Fruit fly (Drosophila melanogaster): ENCODE measurements around the gene dmt.

The dmt gene

dm6 chr3R:9710228-9710627 lies 714 bp upstream of the dmt start:
- TF ChIP-seq tj (GFP tag; optimal IDR thresholded peaks at IDR 0.05) (no peak), CG12768 (GFP tag; optimal IDR thresholded peaks at IDR 0.05) (no peak), ovo (GFP tag; optimal IDR thresholded peaks at IDR 0.05) (no peak), CG11617 (GFP tag; optimal IDR thresholded peaks at IDR 0.05) (peak; percentile 15), CG7101 (tag; optimal IDR thresholded peaks at IDR 0.05) (no peak), Mnt (GFP tag; optimal IDR thresholded peaks at IDR 0.05) (peak; percentile 62), CG14711 (tag; optimal IDR thresholded peaks at IDR 0.05) (no peak)

dm6 chr3R:9725121-9725956 lies 14.4 kb downstream of the dmt start, which contains the start of gene hyd:
Gene hyd, minus strand, starts transcription at chr3R:9725615.
- TF ChIP-seq tj (GFP tag; optimal IDR thresholded peaks at IDR 0.05) (peak; percentile 4), CG11617 (GFP tag; optimal IDR thresholded peaks at IDR 0.05) (no peak), cic (GFP tag; optimal IDR thresholded peaks at IDR 0.05) (peak; percentile 8), CG7101 (tag; optimal IDR thresholded peaks at IDR 0.05) (no peak), ovo (GFP tag; optimal IDR thresholded peaks at IDR 0.05) (peak; percentile 9), CG12768 (GFP tag; optimal IDR thresholded peaks at IDR 0.05) (peak; percentile 27), Hr96 (GFP tag; optimal IDR thresholded peaks at IDR 0.05) (no peak), CG5204 (GFP tag; optimal IDR thresholded peaks at IDR 0.05) (no peak), CG14711 (tag; optimal IDR thresholded peaks at IDR 0.05) (no peak), Mnt (GFP tag; optimal IDR thresholded peaks at IDR 0.05) (peak; percentile 71), bab1 (GFP tag; optimal IDR thresholded peaks at IDR 0.05) (peak; percentile 38)

- TF ChIP-seq bab1 (GFP tag; optimal IDR thresholded peaks at IDR 0.05), result no peak
- TF ChIP-seq kay (GFP tag; ENCODE audit: borderline replicate concordance), result peak; percentile 29
Observed at dm6 chr3R:9730784-9731183, 19.8 kb downstream of the dmt start, which contains the start of gene FoxP. Gene FoxP, minus strand, starts transcription at chr3R:9730872.

- no peak for TF ChIP-seq Hr96 (GFP tag; optimal IDR thresholded peaks at IDR 0.05)
Observed at dm6 chr3R:9733150-9733549, 22.2 kb downstream of the dmt start, which contains the start of gene alphaTub85E. Gene alphaTub85E, minus strand, starts transcription at chr3R:9733250.

dm6 chr3R:9735151-9735550 lies 24.2 kb downstream of the dmt start:
- TF ChIP-seq CG11617 (GFP tag; optimal IDR thresholded peaks at IDR 0.05), result no peak
- TF ChIP-seq cnc (optimal IDR thresholded peaks at IDR 0.05), result no peak
- TF ChIP-seq Clk (GFP tag; optimal IDR thresholded peaks at IDR 0.05), result no peak
- no peak for TF ChIP-seq toe (GFP tag; optimal IDR thresholded peaks at IDR 0.05)
- no peak for TF ChIP-seq kay (GFP tag; ENCODE audit: borderline replicate concordance)
- TF ChIP-seq CG1620 (GFP tag; optimal IDR thresholded peaks at IDR 0.05), result no peak
- no peak for TF ChIP-seq ovo (GFP tag; optimal IDR thresholded peaks at IDR 0.05)
- TF ChIP-seq Mnt (GFP tag; optimal IDR thresholded peaks at IDR 0.05), result no peak
- no peak for TF ChIP-seq Crg-1 (GFP tag; optimal IDR thresholded peaks at IDR 0.05)
- no peak for TF ChIP-seq CG33017 (tag; optimal IDR thresholded peaks at IDR 0.05)
- TF ChIP-seq pad (GFP tag; optimal IDR thresholded peaks at IDR 0.05), result no peak
- no peak for TF ChIP-seq CG5204 (GFP tag; optimal IDR thresholded peaks at IDR 0.05)
- no peak for TF ChIP-seq tj (GFP tag; optimal IDR thresholded peaks at IDR 0.05)
- TF ChIP-seq CG7045 (GFP tag; optimal IDR thresholded peaks at IDR 0.05), result no peak
- TF ChIP-seq CG7101 (tag; optimal IDR thresholded peaks at IDR 0.05), result no peak

- no peak for TF ChIP-seq ovo (GFP tag; optimal IDR thresholded peaks at IDR 0.05)
- peak; percentile 27 for TF ChIP-seq kay (GFP tag; ENCODE audit: borderline replicate concordance)
- TF ChIP-seq CG11617 (GFP tag; optimal IDR thresholded peaks at IDR 0.05), result no peak
Observed at dm6 chr3R:9739793-9740192, 28.9 kb downstream of the dmt start, which contains the start of gene side-VII. Gene side-VII, minus strand, starts transcription at chr3R:9739979.

- TF ChIP-seq CG14711 (tag; optimal IDR thresholded peaks at IDR 0.05) (no peak), CG1620 (GFP tag; optimal IDR thresholded peaks at IDR 0.05) (no peak), CG7045 (GFP tag; optimal IDR thresholded peaks at IDR 0.05) (no peak), pad (GFP tag; optimal IDR thresholded peaks at IDR 0.05) (no peak), Crg-1 (GFP tag; optimal IDR thresholded peaks at IDR 0.05) (no peak), Mnt (GFP tag; optimal IDR thresholded peaks at IDR 0.05) (peak; percentile 12), kay (GFP tag; ENCODE audit: borderline replicate concordance) (peak; percentile 58), bab1 (GFP tag; optimal IDR thresholded peaks at IDR 0.05) (no peak), CG12768 (GFP tag; optimal IDR thresholded peaks at IDR 0.05) (no peak), Hr96 (GFP tag; optimal IDR thresholded peaks at IDR 0.05) (no peak), CG33017 (tag; optimal IDR thresholded peaks at IDR 0.05) (no peak), CG5204 (GFP tag; optimal IDR thresholded peaks at IDR 0.05) (no peak), tj (GFP tag; optimal IDR thresholded peaks at IDR 0.05) (no peak), CG7101 (tag; optimal IDR thresholded peaks at IDR 0.05) (peak; percentile 2), Clk (GFP tag; optimal IDR thresholded peaks at IDR 0.05) (no peak), CG11617 (GFP tag; optimal IDR thresholded peaks at IDR 0.05) (peak; percentile 10), toe (GFP tag; optimal IDR thresholded peaks at IDR 0.05) (no peak), ovo (GFP tag; optimal IDR thresholded peaks at IDR 0.05) (no peak), cic (GFP tag; optimal IDR thresholded peaks at IDR 0.05) (no peak), cnc (optimal IDR thresholded peaks at IDR 0.05) (no peak)
Observed at dm6 chr3R:9740713-9741112, 29.8 kb downstream of the dmt start, which contains the start of gene Pnn. Gene Pnn, plus strand, starts transcription at chr3R:9740899.

All from whole organism, adult.